Fruit fly (Drosophila melanogaster): Measurements from ENCODE around the gene CG15892.

DNA sequence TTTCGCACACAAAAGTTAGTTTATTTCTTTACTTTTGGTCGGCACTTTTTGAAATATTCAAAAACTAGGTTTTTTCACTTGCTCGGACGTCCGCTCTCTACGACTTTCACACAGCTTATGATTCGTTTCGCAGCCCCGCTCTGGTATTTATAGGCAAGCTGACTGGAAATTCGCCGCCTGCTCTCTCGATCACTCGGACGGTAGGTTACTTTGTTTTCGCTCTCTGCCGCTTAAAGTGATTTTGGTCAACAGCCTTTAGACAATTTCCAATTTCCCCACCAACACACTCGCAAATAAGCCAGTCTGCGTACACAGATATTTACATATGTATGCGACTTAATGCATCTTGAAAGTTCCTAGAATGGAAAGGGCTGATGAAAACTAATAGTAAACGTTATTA, 10.7 kb downstream of the CG15892 start, which contains the start of gene CG11700:
- TF ChIP-seq Blimp-1 (GFP tag; optimal IDR thresholded peaks at IDR 0.05), result no peak
- no peak for TF ChIP-seq Eip93F (GFP tag; optimal IDR thresholded peaks at IDR 0.05)
- TF ChIP-seq CG34406 (GFP tag; optimal IDR thresholded peaks at IDR 0.05), result no peak
- TF ChIP-seq CG31627 (GFP tag; optimal IDR thresholded peaks at IDR 0.05), result no peak
- no peak for TF ChIP-seq Sox15 (GFP tag; optimal IDR thresholded peaks at IDR 0.05)
- TF ChIP-seq Eip78C (GFP tag), result peak; percentile 59
- TF ChIP-seq Gug (GFP tag; IDR thresholded peaks at IDR 0.05), result no peak
- TF ChIP-seq Hr39 (GFP tag; optimal IDR thresholded peaks at IDR 0.05), result no peak
